Worm (Caenorhabditis elegans): ENCODE results near the gene gsp-2.

The gsp-2 gene

ce11 chrIII:7335220-7335619, 1.2 kb upstream of the gsp-2 start, which contains the start of gene F56C9.10:
F56C9.10 (minus strand) TSS chrIII:7335316.
- TF ChIP-seq ceh-83 (GFP tag; optimal IDR thresholded peaks at IDR 0.05) (no peak), unc-62 (GFP tag; optimal IDR thresholded peaks at IDR 0.05) (peak; percentile 83), elt-3 (tag; optimal IDR thresholded peaks at IDR 0.05) (no peak), ham-2 (GFP tag; optimal IDR thresholded peaks at IDR 0.05) (peak; percentile 9), flh-1 (GFP tag; optimal IDR thresholded peaks at IDR 0.05) (no peak), mep-1 (tag; optimal IDR thresholded peaks at IDR 0.05) (peak; percentile 14), tbx-8 (GFP tag; optimal IDR thresholded peaks at IDR 0.05) (no peak), mls-2 (tag; optimal IDR thresholded peaks at IDR 0.05) (peak; percentile 6), sem-2 (GFP tag; optimal IDR thresholded peaks at IDR 0.05) (no peak), cnd-1 (tag; optimal IDR thresholded peaks at IDR 0.05) (peak; percentile 15), drap-1 (GFP tag; optimal IDR thresholded peaks at IDR 0.05) (no peak), blmp-1 (tag; optimal IDR thresholded peaks at IDR 0.05) (peak; percentile 66), unc-120 (tag; optimal IDR thresholded peaks at IDR 0.05; ENCODE audit: poor library complexity, severe bottlenecking) (peak; percentile 65), ceh-43 (GFP tag; optimal IDR thresholded peaks at IDR 0.05) (no peak), nhr-2 (tag; optimal IDR thresholded peaks at IDR 0.05) (no peak), snpc-4 (tag; optimal IDR thresholded peaks at IDR 0.05) (no peak), ztf-11 (tag; optimal IDR thresholded peaks at IDR 0.05) (no peak), nhr-237 (tag; optimal IDR thresholded peaks at IDR 0.05) (peak; percentile 48), lin-13 (tag; optimal IDR thresholded peaks at IDR 0.05) (no peak), lin-32 (GFP tag; optimal IDR thresholded peaks at IDR 0.05) (no peak), ces-1 (GFP tag; optimal IDR thresholded peaks at IDR 0.05) (peak; percentile 32), hlh-1 (tag; optimal IDR thresholded peaks at IDR 0.05) (peak; percentile 77), unc-39 (tag; optimal IDR thresholded peaks at IDR 0.05) (no peak)

ce11 chrIII:7338009-7338408, 1.6 kb downstream of the gsp-2 start:
- TF ChIP-seq ztf-11 (tag; optimal IDR thresholded peaks at IDR 0.05): no peak
- TF ChIP-seq ham-2 (GFP tag; optimal IDR thresholded peaks at IDR 0.05): no peak
- TF ChIP-seq lin-13 (tag; optimal IDR thresholded peaks at IDR 0.05): no peak
- TF ChIP-seq elt-3 (tag; optimal IDR thresholded peaks at IDR 0.05): no peak
- no peak for TF ChIP-seq lin-32 (GFP tag; optimal IDR thresholded peaks at IDR 0.05)
- no peak for TF ChIP-seq hlh-1 (tag; optimal IDR thresholded peaks at IDR 0.05)
- TF ChIP-seq blmp-1 (tag; optimal IDR thresholded peaks at IDR 0.05): no peak
- TF ChIP-seq nhr-76 (tag; optimal IDR thresholded peaks at IDR 0.05): no peak
- no peak for TF ChIP-seq mep-1 (tag; optimal IDR thresholded peaks at IDR 0.05)
- TF ChIP-seq snpc-4 (tag; optimal IDR thresholded peaks at IDR 0.05): no peak
- TF ChIP-seq sem-2 (GFP tag; optimal IDR thresholded peaks at IDR 0.05): no peak
- TF ChIP-seq drap-1 (GFP tag; optimal IDR thresholded peaks at IDR 0.05): no peak
- TF ChIP-seq zip-8 (tag; optimal IDR thresholded peaks at IDR 0.05): no peak
- TF ChIP-seq nhr-2 (tag; optimal IDR thresholded peaks at IDR 0.05): no peak

ce11 chrIII:7338693-7339092, 2.3 kb downstream of the gsp-2 start, which contains the start of gene kap-1:
kap-1 (plus strand) TSS chrIII:7338835.
- no peak for TF ChIP-seq ceh-83 (GFP tag; optimal IDR thresholded peaks at IDR 0.05)
- TF ChIP-seq flh-1 (GFP tag; optimal IDR thresholded peaks at IDR 0.05): no peak
- TF ChIP-seq snpc-4 (tag; optimal IDR thresholded peaks at IDR 0.05): no peak
- no peak for TF ChIP-seq elt-3 (tag; optimal IDR thresholded peaks at IDR 0.05)
- no peak for TF ChIP-seq ces-1 (GFP tag; optimal IDR thresholded peaks at IDR 0.05)
- TF ChIP-seq unc-120 (tag; optimal IDR thresholded peaks at IDR 0.05; ENCODE audit: poor library complexity, severe bottlenecking): no peak
- TF ChIP-seq nhr-12 (tag; optimal IDR thresholded peaks at IDR 0.05): no peak
- no peak for TF ChIP-seq hlh-1 (tag; optimal IDR thresholded peaks at IDR 0.05)
- TF ChIP-seq sem-2 (GFP tag; optimal IDR thresholded peaks at IDR 0.05): no peak
- no peak for TF ChIP-seq mls-2 (tag; optimal IDR thresholded peaks at IDR 0.05)
- no peak for TF ChIP-seq bed-3 (GFP tag; optimal IDR thresholded peaks at IDR 0.05)
- TF ChIP-seq ceh-39 (tag; optimal IDR thresholded peaks at IDR 0.05): no peak
- no peak for TF ChIP-seq zip-8 (tag; optimal IDR thresholded peaks at IDR 0.05)
- no peak for TF ChIP-seq pha-4 (tag; optimal IDR thresholded peaks at IDR 0.05)
- TF ChIP-seq blmp-1 (tag; optimal IDR thresholded peaks at IDR 0.05): no peak

DNA sequence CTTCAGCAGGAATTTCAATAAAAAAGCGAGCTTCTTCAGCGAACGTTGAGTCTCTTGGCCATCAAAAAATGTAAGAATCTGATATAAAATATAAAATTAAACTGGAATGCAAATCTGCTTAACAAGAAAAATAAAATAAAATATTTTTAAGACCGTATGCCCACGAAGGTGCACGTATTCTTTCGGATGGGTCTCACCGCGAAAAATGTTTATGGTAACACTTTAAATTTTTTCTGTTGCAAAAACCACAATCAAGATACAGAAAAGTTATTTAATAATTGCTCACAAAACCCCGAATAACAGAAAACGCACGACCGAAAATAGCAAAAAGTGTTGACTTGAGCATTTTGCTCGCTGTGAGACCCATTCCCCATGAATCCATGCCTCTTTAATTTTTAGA, 2.8 kb downstream of the gsp-2 start:
- TF ChIP-seq unc-120 (tag; optimal IDR thresholded peaks at IDR 0.05; ENCODE audit: poor library complexity, severe bottlenecking) (no peak), ztf-11 (tag; optimal IDR thresholded peaks at IDR 0.05) (no peak), mep-1 (tag; optimal IDR thresholded peaks at IDR 0.05) (no peak), elt-3 (tag; optimal IDR thresholded peaks at IDR 0.05) (no peak), nhr-76 (tag; optimal IDR thresholded peaks at IDR 0.05) (no peak), hlh-1 (tag; optimal IDR thresholded peaks at IDR 0.05) (no peak), zip-8 (tag; optimal IDR thresholded peaks at IDR 0.05) (no peak), cnd-1 (tag; optimal IDR thresholded peaks at IDR 0.05) (no peak), lin-13 (tag; optimal IDR thresholded peaks at IDR 0.05) (no peak), blmp-1 (tag; optimal IDR thresholded peaks at IDR 0.05) (no peak), unc-62 (GFP tag; optimal IDR thresholded peaks at IDR 0.05) (no peak)

DNA sequence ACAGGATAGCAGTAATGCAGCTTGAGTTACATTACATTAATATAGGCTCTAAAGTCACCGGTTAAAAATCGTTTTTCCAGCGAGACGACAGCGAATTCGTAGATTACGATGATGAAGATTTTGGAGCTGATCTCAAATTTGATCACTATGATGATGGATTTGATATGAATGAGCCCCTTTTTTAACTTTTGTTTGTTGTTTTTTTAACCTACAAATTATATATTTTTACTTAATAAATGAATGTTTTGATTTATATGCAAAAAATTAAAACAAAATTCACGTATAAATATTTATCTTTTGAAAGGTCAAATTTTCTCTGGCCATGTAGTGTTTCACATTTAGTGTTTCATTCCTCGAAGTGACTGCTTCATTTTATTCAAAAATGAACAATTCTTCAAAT, 7.0 kb downstream of the gsp-2 start, which contains the start of gene F08F8.6:
Gene F08F8.6 (plus strand): TSS at position 301 of the 400 bp plus-strand sequence.
- no peak for TF ChIP-seq sptf-1 (tag; optimal IDR thresholded peaks at IDR 0.05)
- TF ChIP-seq nhr-12 (tag; optimal IDR thresholded peaks at IDR 0.05): no peak
- TF ChIP-seq unc-120 (tag; optimal IDR thresholded peaks at IDR 0.05; ENCODE audit: poor library complexity, severe bottlenecking): no peak
- no peak for TF ChIP-seq ceh-43 (GFP tag; optimal IDR thresholded peaks at IDR 0.05)
- no peak for TF ChIP-seq nhr-237 (tag; optimal IDR thresholded peaks at IDR 0.05)
- no peak for TF ChIP-seq flh-1 (GFP tag; optimal IDR thresholded peaks at IDR 0.05)
- TF ChIP-seq nhr-2 (tag; optimal IDR thresholded peaks at IDR 0.05): no peak
